Fruit fly (Drosophila melanogaster): ENCODE measurements around the gene CG31897.

The CG31897 gene

DNA sequence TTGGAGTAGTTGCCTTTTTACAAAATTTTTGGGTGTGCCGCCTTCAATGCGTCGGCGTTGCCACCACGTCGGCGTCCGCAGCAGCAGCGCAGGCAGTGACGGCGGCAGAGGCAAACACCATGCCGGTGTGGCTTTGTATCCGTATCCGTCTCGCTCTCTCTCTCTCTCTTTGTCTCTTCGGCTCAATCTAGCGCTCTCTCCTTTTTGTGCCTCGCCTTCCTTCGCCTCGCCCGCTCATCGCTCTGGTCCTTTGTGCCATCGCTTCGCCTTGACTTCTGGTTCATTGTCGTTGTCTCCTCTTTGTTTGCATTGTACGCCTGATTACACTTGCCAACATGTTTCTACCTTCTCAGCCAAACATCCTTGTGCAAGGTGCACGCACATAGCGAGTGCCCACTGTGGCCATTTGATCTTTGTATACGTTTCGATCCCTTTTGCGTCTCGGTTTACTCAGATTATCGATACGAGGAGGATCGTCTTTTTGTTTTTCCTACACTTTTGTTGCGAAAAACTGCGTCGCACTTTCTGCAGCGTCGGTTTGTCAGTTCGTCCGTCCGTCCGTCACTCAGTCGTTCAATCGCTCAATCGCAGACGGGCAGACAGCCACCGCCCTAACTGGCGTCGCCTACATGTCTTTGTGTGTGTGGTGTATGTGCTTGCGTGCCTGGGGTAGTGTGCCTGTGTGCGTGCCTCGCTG is 25.7 kb upstream of the CG31897 start:
- TF ChIP-seq gl (tag; optimal IDR thresholded peaks at IDR 0.05) (peak; percentile 61), CG14655 (GFP tag; optimal IDR thresholded peaks at IDR 0.05) (peak; percentile 72), Snoo (tag; optimal IDR thresholded peaks at IDR 0.05) (peak; percentile 69), Pif1B (GFP tag; optimal IDR thresholded peaks at IDR 0.05) (peak; percentile 68), Ets98B (GFP tag; IDR thresholded peaks at IDR 0.05) (peak; percentile 30; the same call in 1 of the 2 replicates), CG8159 (tag; optimal IDR thresholded peaks at IDR 0.05) (peak; percentile 69), CG32121 (GFP tag; IDR thresholded peaks at IDR 0.05) (peak; percentile 19; the same call in 1 of the 2 replicates), CG15710 (tag; optimal IDR thresholded peaks at IDR 0.05) (peak; percentile 60), EcR (GFP tag; optimal IDR thresholded peaks at IDR 0.05) (peak; percentile 97), CG34367 (tag; optimal IDR thresholded peaks at IDR 0.05) (peak; percentile 61), CG17806 (tag; optimal IDR thresholded peaks at IDR 0.05) (peak; percentile 65), CG4496 (GFP tag; IDR thresholded peaks at IDR 0.05) (peak; percentile 65), rn (GFP tag; IDR thresholded peaks at IDR 0.05) (no peak), fd96Ca (GFP tag; IDR thresholded peaks at IDR 0.05) (0 out of 3 replicates have a peak, but pooled peaks have one; percentile 62), CG9948 (tag; optimal IDR thresholded peaks at IDR 0.05) (peak; percentile 65), CG8301 (tag; optimal IDR thresholded peaks at IDR 0.05) (peak; percentile 59), CG10348 (GFP tag; IDR thresholded peaks at IDR 0.05) (no peak), CG13204 (GFP tag; optimal IDR thresholded peaks at IDR 0.05) (peak; percentile 66), D1 (tag; optimal IDR thresholded peaks at IDR 0.05) (peak; percentile 0), Pif1A (GFP tag; optimal IDR thresholded peaks at IDR 0.05) (peak; percentile 82), CG12605 (GFP tag; IDR thresholded peaks at IDR 0.05) (peak; percentile 35; the same call in 1 of the 2 replicates)

dm6 chr2L:8417562-8417961 is 24.7 kb upstream of the CG31897 start:
- TF ChIP-seq CG12605 (GFP tag; IDR thresholded peaks at IDR 0.05) (no peak), EcR (GFP tag; optimal IDR thresholded peaks at IDR 0.05) (no peak), CG34367 (tag; optimal IDR thresholded peaks at IDR 0.05) (no peak), rn (GFP tag; IDR thresholded peaks at IDR 0.05) (no peak), CG9948 (tag; optimal IDR thresholded peaks at IDR 0.05) (no peak)

- TF ChIP-seq CG13204 (GFP tag; optimal IDR thresholded peaks at IDR 0.05) (peak; percentile 18), CG17806 (tag; optimal IDR thresholded peaks at IDR 0.05) (no peak), EcR (GFP tag; optimal IDR thresholded peaks at IDR 0.05) (no peak), CG4496 (GFP tag; IDR thresholded peaks at IDR 0.05) (no peak), CG32121 (GFP tag; IDR thresholded peaks at IDR 0.05) (no peak), gl (tag; optimal IDR thresholded peaks at IDR 0.05) (peak; percentile 44), CG34367 (tag; optimal IDR thresholded peaks at IDR 0.05) (no peak)
These were observed 23.9 kb upstream of the CG31897 start for dm6 chr2L:8418113-8418885.

- TF ChIP-seq gl (tag; optimal IDR thresholded peaks at IDR 0.05) (peak; percentile 58), CG17806 (tag; optimal IDR thresholded peaks at IDR 0.05) (no peak), rn (GFP tag; IDR thresholded peaks at IDR 0.05) (no peak), fd96Ca (GFP tag; IDR thresholded peaks at IDR 0.05) (no peak), CG12605 (GFP tag; IDR thresholded peaks at IDR 0.05) (0 out of 2 replicates have a peak, but pooled peaks have one; percentile 18), Snoo (tag; optimal IDR thresholded peaks at IDR 0.05) (no peak), CG4496 (GFP tag; IDR thresholded peaks at IDR 0.05) (peak; percentile 43; the same call in 1 of the 3 replicates), CG32121 (GFP tag; IDR thresholded peaks at IDR 0.05) (no peak), CG10348 (GFP tag; IDR thresholded peaks at IDR 0.05) (no peak), CG14655 (GFP tag; optimal IDR thresholded peaks at IDR 0.05) (peak; percentile 1), Pif1B (GFP tag; optimal IDR thresholded peaks at IDR 0.05) (no peak), CG13204 (GFP tag; optimal IDR thresholded peaks at IDR 0.05) (peak; percentile 75), EcR (GFP tag; optimal IDR thresholded peaks at IDR 0.05) (peak; percentile 94), CG34367 (tag; optimal IDR thresholded peaks at IDR 0.05) (no peak), CG8159 (tag; optimal IDR thresholded peaks at IDR 0.05) (no peak), D1 (tag; optimal IDR thresholded peaks at IDR 0.05) (no peak), CG15710 (tag; optimal IDR thresholded peaks at IDR 0.05) (peak; percentile 28), Ets98B (GFP tag; IDR thresholded peaks at IDR 0.05) (no peak), Pif1A (GFP tag; optimal IDR thresholded peaks at IDR 0.05) (no peak), CG9948 (tag; optimal IDR thresholded peaks at IDR 0.05) (no peak), CG8301 (tag; optimal IDR thresholded peaks at IDR 0.05) (no peak)
These were observed 22.8 kb upstream of the CG31897 start for dm6 chr2L:8419382-8419940.

- TF ChIP-seq D1 (tag; optimal IDR thresholded peaks at IDR 0.05): no peak
- peak; percentile 38 for TF ChIP-seq CG8159 (tag; optimal IDR thresholded peaks at IDR 0.05)
- TF ChIP-seq CG4496 (GFP tag; IDR thresholded peaks at IDR 0.05): peak; percentile 57; the same call in 1 of the 3 replicates
- peak; percentile 31 for TF ChIP-seq EcR (GFP tag; optimal IDR thresholded peaks at IDR 0.05)
- peak; percentile 6 for TF ChIP-seq Pif1B (GFP tag; optimal IDR thresholded peaks at IDR 0.05)
- TF ChIP-seq CG10348 (GFP tag; IDR thresholded peaks at IDR 0.05): no peak
- peak; percentile 36; the same call in 1 of the 2 replicates for TF ChIP-seq CG12605 (GFP tag; IDR thresholded peaks at IDR 0.05)
- peak; percentile 24 for TF ChIP-seq CG17806 (tag; optimal IDR thresholded peaks at IDR 0.05)
- TF ChIP-seq CG13204 (GFP tag; optimal IDR thresholded peaks at IDR 0.05): peak; percentile 66
- TF ChIP-seq CG14655 (GFP tag; optimal IDR thresholded peaks at IDR 0.05): peak; percentile 22
- peak; percentile 47 for TF ChIP-seq Pif1A (GFP tag; optimal IDR thresholded peaks at IDR 0.05)
- TF ChIP-seq CG8301 (tag; optimal IDR thresholded peaks at IDR 0.05): peak; percentile 7
- TF ChIP-seq rn (GFP tag; IDR thresholded peaks at IDR 0.05): no peak
- no peak for TF ChIP-seq Ets98B (GFP tag; IDR thresholded peaks at IDR 0.05)
- no peak for TF ChIP-seq CG9948 (tag; optimal IDR thresholded peaks at IDR 0.05)
- no peak for TF ChIP-seq CG32121 (GFP tag; IDR thresholded peaks at IDR 0.05)
- TF ChIP-seq CG15710 (tag; optimal IDR thresholded peaks at IDR 0.05): peak; percentile 11
- TF ChIP-seq fd96Ca (GFP tag; IDR thresholded peaks at IDR 0.05): no peak
- peak; percentile 43 for TF ChIP-seq CG34367 (tag; optimal IDR thresholded peaks at IDR 0.05)
- no peak for TF ChIP-seq Snoo (tag; optimal IDR thresholded peaks at IDR 0.05)
- peak; percentile 69 for TF ChIP-seq gl (tag; optimal IDR thresholded peaks at IDR 0.05)
These were observed 21.9 kb upstream of the CG31897 start for dm6 chr2L:8420259-8420930.
